Worm (Caenorhabditis elegans) whole organism, L3 larva: Measurements from ENCODE around the gene C13F10.7.

ENCODE experiments used
- R02D3.7 ChIP-seq: fragments of 150-350 bp; optimal IDR thresholded peaks from 2 replicates; lab custom pipeline; 2014; ENCODE audit warnings: missing biosample characterization, missing genetic modification characterization
- aly-2 ChIP-seq: fragments of 150-350 bp; optimal IDR thresholded peaks from 2 replicates; lab custom pipeline; 2014; ENCODE audit warnings: missing biosample characterization, missing genetic modification characterization
- ceh-16 ChIP-seq: sonication (generic microtip); optimal IDR thresholded peaks from 2 replicates; lab custom pipeline; 2017; ENCODE audit warnings: missing biosample characterization, missing genetic modification characterization
- ceh-28 ChIP-seq: fragments of 150-350 bp; optimal IDR thresholded peaks from 2 replicates; lab custom pipeline; 2014; ENCODE audit warnings: missing biosample characterization, missing genetic modification reagents, missing genetic modification characterization
- ceh-9 ChIP-seq: sonication (generic microtip); optimal IDR thresholded peaks from 2 replicates; lab custom pipeline; 2018; ENCODE audit warnings: missing biosample characterization, missing genetic modification characterization
- egl-27 ChIP-seq: sonication (generic microtip); optimal IDR thresholded peaks from 4 replicates; lab custom pipeline; 2017; ENCODE audit warnings: missing biosample characterization, missing genetic modification reagents, missing genetic modification characterization
- egl-5 ChIP-seq: fragments of 150-350 bp; optimal IDR thresholded peaks from 2 replicates; lab custom pipeline; 2017; ENCODE audit warnings: missing biosample characterization, missing genetic modification reagents, missing genetic modification characterization, inconsistent platforms
- elt-1 ChIP-seq: fragments of 150-350 bp; optimal IDR thresholded peaks from 2 replicates; lab custom pipeline; 2014; ENCODE audit warnings: missing biosample characterization, missing genetic modification characterization
- elt-2 ChIP-seq: sonication (generic microtip); optimal IDR thresholded peaks from 2 replicates; lab custom pipeline; 2016; ENCODE audit warnings: missing genetic modification reagents, mild to moderate bottlenecking, missing genetic modification characterization, missing compliant biosample characterization
- elt-3 ChIP-seq, 3 experiments: fragments of 150-350 bp in 1 of 3; sonication (generic microtip) in 2 of 3; optimal IDR thresholded peaks; 2 replicates in 2 of 3; 4 replicates in 1 of 3; lab custom pipeline; 2014 to 2017; ENCODE audit warnings: missing biosample characterization in 3 of 3, missing genetic modification characterization in 3 of 3
- eor-1 ChIP-seq, 2 experiments: fragments of 150-350 bp; optimal IDR thresholded peaks; 2 replicates each; lab custom pipeline; 2014 to 2018; ENCODE audit warnings: missing biosample characterization in 2 of 2, missing genetic modification characterization in 2 of 2
- fkh-10 ChIP-seq: sonication (generic microtip); optimal IDR thresholded peaks from 2 replicates; lab custom pipeline; 2017; ENCODE audit warnings: missing biosample characterization, missing genetic modification reagents, missing genetic modification characterization
- fkh-2 ChIP-seq: fragments of 150-350 bp; optimal IDR thresholded peaks from 2 replicates; lab custom pipeline; 2014; ENCODE audit warnings: missing biosample characterization, missing genetic modification reagents, missing genetic modification characterization
- hmg-11 ChIP-seq: sonication (generic microtip); optimal IDR thresholded peaks from 2 replicates; lab custom pipeline; 2016; ENCODE audit warnings: missing genetic modification characterization, missing compliant biosample characterization
- jun-1 ChIP-seq: fragments of 150-350 bp; optimal IDR thresholded peaks from 2 replicates; lab custom pipeline; 2014; ENCODE audit warnings: missing biosample characterization, missing genetic modification reagents, missing genetic modification characterization
- lin-15B ChIP-seq: fragments of 150-350 bp; optimal IDR thresholded peaks from 2 replicates; lab custom pipeline; 2014; ENCODE audit warnings: missing biosample characterization, missing genetic modification characterization
- lin-39 ChIP-seq: fragments of 150-350 bp; optimal IDR thresholded peaks from 2 replicates; lab custom pipeline; 2018; ENCODE audit warnings: missing biosample characterization, missing genetic modification reagents, missing genetic modification characterization
- mdl-1 ChIP-seq: fragments of 150-350 bp; optimal IDR thresholded peaks from 2 replicates; lab custom pipeline; 2014; ENCODE audit warnings: missing biosample characterization, missing genetic modification characterization
- mml-1 ChIP-seq: fragments of 150-350 bp; sonication (generic microtip); optimal IDR thresholded peaks from 3 replicates; lab custom pipeline; 2014; ENCODE audit warnings: missing biosample characterization, missing genetic modification characterization
- nfya-1 ChIP-seq: sonication (generic microtip); optimal IDR thresholded peaks from 2 replicates; lab custom pipeline; 2017; ENCODE audit warnings: missing genetic modification characterization, mild to moderate bottlenecking, missing compliant biosample characterization, antibody characterized with exemption, moderate library complexity; ENCODE audit not compliant: insufficient read depth
- nhr-12 ChIP-seq: fragments of 150-350 bp; optimal IDR thresholded peaks from 2 replicates; lab custom pipeline; 2014; ENCODE audit warnings: missing biosample characterization, missing genetic modification characterization
- nhr-23 ChIP-seq: fragments of 150-350 bp; optimal IDR thresholded peaks from 2 replicates; lab custom pipeline; 2014; ENCODE audit warnings: missing biosample characterization, missing genetic modification reagents, missing genetic modification characterization
- nhr-25 ChIP-seq: sonication (generic microtip); optimal IDR thresholded peaks from 2 replicates; lab custom pipeline; 2017; ENCODE audit warnings: missing biosample characterization, missing genetic modification characterization
- nhr-28 ChIP-seq: fragments of 150-350 bp; optimal IDR thresholded peaks from 2 replicates; lab custom pipeline; 2014; ENCODE audit warnings: missing biosample characterization, missing genetic modification characterization
- nhr-77 ChIP-seq: fragments of 150-350 bp; optimal IDR thresholded peaks from 2 replicates; lab custom pipeline; 2014; ENCODE audit warnings: missing biosample characterization, missing genetic modification characterization
- pha-4 ChIP-seq: fragments of 150-350 bp; optimal IDR thresholded peaks from 2 replicates; lab custom pipeline; 2014; ENCODE audit warnings: missing biosample characterization, missing genetic modification reagents, missing genetic modification characterization
- sea-2 ChIP-seq: fragments of 150-350 bp; sonication (generic microtip); optimal IDR thresholded peaks from 4 replicates; lab custom pipeline; 2014; ENCODE audit warnings: missing biosample characterization, missing genetic modification reagents, missing genetic modification characterization
- snpc-4 ChIP-seq: fragments of 150-350 bp; optimal IDR thresholded peaks from 2 replicates; lab custom pipeline; 2014; ENCODE audit warnings: missing biosample characterization, missing genetic modification characterization
- unc-39 ChIP-seq: sonication (generic microtip); optimal IDR thresholded peaks from 4 replicates; lab custom pipeline; 2017; ENCODE audit warnings: missing biosample characterization, missing genetic modification characterization
- ztf-11 ChIP-seq: fragments of 150-350 bp; optimal IDR thresholded peaks from 2 replicates; lab custom pipeline; 2014; ENCODE audit warnings: missing biosample characterization, missing genetic modification characterization
- ztf-4 ChIP-seq: fragments of 150-350 bp; optimal IDR thresholded peaks from 2 replicates; lab custom pipeline; 2014; ENCODE audit warnings: missing biosample characterization, missing genetic modification characterization

C13F10.7 gene

ce11 chrV:7225894-7226293 is 2.8 kb upstream of the C13F10.7 start:
- no peak for TF ChIP-seq fkh-10 (GFP tag; lab: Kevin White, UChicago)
- TF ChIP-seq mml-1, result no peak
- no peak for TF ChIP-seq jun-1 (tag; lab: Kevin White, UChicago)
- no peak for TF ChIP-seq elt-2
- no peak for TF ChIP-seq aly-2 (tag; lab: Kevin White, UChicago)
- TF ChIP-seq unc-39 (tag; lab: Kevin White, UChicago), result no peak
- TF ChIP-seq egl-5 (tag; lab: Kevin White, UChicago), result no peak
- no peak for TF ChIP-seq snpc-4 (tag; lab: Kevin White, UChicago)
- TF ChIP-seq nhr-77 (tag; lab: Kevin White, UChicago), result no peak
- TF ChIP-seq, all 47 proteins: peak for 0

DNA sequence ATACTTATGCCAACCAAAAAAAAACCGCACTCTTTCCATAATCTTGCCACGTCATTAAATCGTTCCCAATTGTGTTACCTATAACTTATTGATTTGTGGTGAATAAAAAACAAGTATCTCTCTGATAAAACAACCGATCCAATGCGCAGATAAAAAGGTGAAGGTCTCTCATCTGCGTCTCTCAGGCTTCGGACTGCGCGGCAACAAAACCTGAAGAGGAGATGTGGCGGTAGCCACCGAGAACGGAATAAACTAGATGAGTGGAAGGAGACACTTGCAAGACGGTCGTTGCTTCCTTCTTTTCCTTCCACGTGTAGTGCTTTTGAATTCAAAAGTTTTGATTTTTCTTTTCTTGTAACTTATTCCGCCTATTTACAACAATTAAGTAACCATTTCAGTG is 1.9 kb upstream of the C13F10.7 start, which contains the start of gene fkb-3:
fkb-3 (plus strand) TSS at position 277 of the 400 bp plus-strand sequence.
- peak; percentile 3 for TF ChIP-seq lin-15B (tag; lab: Kevin White, UChicago)
- TF ChIP-seq R02D3.7 (tag; lab: Kevin White, UChicago), result no peak
- TF ChIP-seq elt-3 (tag; optimal IDR thresholded peaks at IDR 0.05; lab: Kevin White, UChicago), result peak in 1 of 3 experiments; percentile 18
- peak; percentile 65 for TF ChIP-seq nhr-23 (tag; lab: Kevin White, UChicago)
- peak; percentile 12 for TF ChIP-seq ceh-28
- TF ChIP-seq nhr-25 (tag; lab: Kevin White, UChicago), result peak; percentile 74
- TF ChIP-seq sea-2 (GFP tag; lab: Kevin White, UChicago), result no peak
- no peak for TF ChIP-seq ceh-16
- peak; percentile 30 for TF ChIP-seq elt-1 (tag; lab: Kevin White, UChicago)
- TF ChIP-seq ztf-4 (tag; lab: Kevin White, UChicago), result no peak

ce11 chrV:7224353-7224752 is 1.3 kb upstream of the C13F10.7 start:
- TF ChIP-seq pha-4 (tag; lab: Kevin White, UChicago) (no peak), lin-39 (tag; lab: Kevin White, UChicago) (no peak), ceh-28 (no peak), ceh-9 (tag; lab: Kevin White, UChicago) (no peak), nhr-28 (tag; lab: Kevin White, UChicago) (no peak)

- TF ChIP-seq nfya-1 (peak; percentile 29), sea-2 (GFP tag; lab: Kevin White, UChicago) (no peak), egl-5 (tag; lab: Kevin White, UChicago) (peak; percentile 54), elt-1 (tag; lab: Kevin White, UChicago) (no peak), egl-27 (no peak), unc-39 (tag; lab: Kevin White, UChicago) (no peak), mdl-1 (tag; lab: Kevin White, UChicago) (no peak), elt-3 (tag; optimal IDR thresholded peaks at IDR 0.05; lab: Kevin White, UChicago) (no peak), eor-1 (tag; optimal IDR thresholded peaks at IDR 0.05; lab: Kevin White, UChicago) (no peak), hmg-11 (tag; lab: Kevin White, UChicago) (peak; percentile 57), fkh-2 (tag; lab: Kevin White, UChicago) (no peak), lin-39 (tag; lab: Kevin White, UChicago) (peak; percentile 63)
Measured at ce11 chrV:7223941-7224340, 889 bp upstream of the C13F10.7 start, which contains the start of gene C13F10.1. Gene C13F10.1, plus strand, starts transcription at chrV:7224078.

DNA sequence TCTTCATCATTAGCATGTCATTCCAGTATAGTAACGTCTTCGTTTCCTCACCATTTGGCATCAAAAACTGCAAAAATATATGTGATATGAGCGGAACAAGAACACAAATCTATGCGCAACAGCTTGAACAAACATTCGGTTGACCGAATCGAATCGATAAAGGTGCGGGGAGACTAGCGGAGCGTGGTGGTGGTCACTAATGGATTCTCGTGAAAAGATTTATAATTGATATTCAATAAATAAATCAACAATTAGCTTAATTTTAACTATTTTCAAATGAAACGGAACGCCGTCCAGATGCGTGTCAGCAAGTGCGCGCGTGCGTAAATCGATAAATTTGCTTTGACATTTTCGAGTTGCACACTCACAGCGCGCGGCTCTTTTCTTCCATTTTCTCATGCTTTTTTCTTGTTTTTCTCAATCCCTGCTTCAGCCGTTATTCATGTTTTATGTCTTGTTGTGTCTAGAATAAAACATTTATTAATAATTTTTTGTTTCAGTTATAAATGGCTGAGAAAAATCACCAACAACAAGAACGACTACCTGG is 2.0 kb downstream of the C13F10.7 start, which contains the start of the genes C13F10.8, C13F10.6 and kxd-1:
C13F10.8 (minus strand) TSS at position 51 of the 547 bp plus-strand sequence.
C13F10.6 (minus strand) TSS at position 67 of the 547 bp plus-strand sequence.
kxd-1 (plus strand) TSS at position 497 of the 547 bp plus-strand sequence.
- TF ChIP-seq nhr-23 (tag; lab: Kevin White, UChicago) (peak; percentile 3), ztf-11 (tag; lab: Kevin White, UChicago) (no peak), ceh-28 (peak; percentile 9), hmg-11 (tag; lab: Kevin White, UChicago) (peak; percentile 28), nfya-1 (peak; percentile 6)
- TF ChIP-seq, all 47 proteins: peak for 4

- TF ChIP-seq nhr-12 (tag; lab: Kevin White, UChicago) (no peak), mdl-1 (tag; lab: Kevin White, UChicago) (no peak)
- TF ChIP-seq, all 47 proteins: peak for 0
Measured at ce11 chrV:7218988-7219387, 4.1 kb downstream of the C13F10.7 start, which contains the start of gene C13F10.5. Gene C13F10.5, minus strand, starts transcription at chrV:7219088.
